Worm (Caenorhabditis elegans) whole organism, L2 larva: ENCODE measurements around the gene C33A12.3.

ENCODE experiments used
- R02D3.7 ChIP-seq: fragments of 150-350 bp; optimal IDR thresholded peaks from 2 replicates; lab custom pipeline; 2014; ENCODE audit warnings: missing biosample characterization, missing genetic modification characterization
- aly-2 ChIP-seq: fragments of 150-350 bp; optimal IDR thresholded peaks from 2 replicates; lab custom pipeline; 2014; ENCODE audit warnings: missing biosample characterization, missing genetic modification characterization
- ama-1 ChIP-seq: fragments of 150-350 bp; optimal IDR thresholded peaks from 2 replicates; lab custom pipeline; 2018; ENCODE audit warnings: inconsistent platforms
- blmp-1 ChIP-seq: sonication (generic microtip); optimal IDR thresholded peaks from 2 replicates; lab custom pipeline; 2017; ENCODE audit warnings: missing genetic modification characterization, mild to moderate bottlenecking, missing compliant biosample characterization, antibody characterized with exemption, moderate library complexity; ENCODE audit not compliant: insufficient read depth
- ceh-16 ChIP-seq: fragments of 150-350 bp; optimal IDR thresholded peaks from 2 replicates; lab custom pipeline; 2014; ENCODE audit warnings: missing biosample characterization, missing genetic modification characterization
- lin-39 ChIP-seq: fragments of 150-350 bp; optimal IDR thresholded peaks from 2 replicates; lab custom pipeline; 2014; ENCODE audit warnings: missing biosample characterization, missing genetic modification reagents, missing genetic modification characterization
- lsy-2 ChIP-seq, 2 experiments: fragments of 150-350 bp in 1 of 2; sonication (generic microtip) in 1 of 2; optimal IDR thresholded peaks; 2 replicates each; lab custom pipeline; 2014 to 2017; ENCODE audit warnings: missing biosample characterization in 2 of 2, missing genetic modification characterization in 2 of 2
- nhr-12 ChIP-seq: fragments of 150-350 bp; optimal IDR thresholded peaks from 2 replicates; lab custom pipeline; 2014; ENCODE audit warnings: missing biosample characterization, missing genetic modification characterization
- nhr-237 ChIP-seq: fragments of 150-350 bp; optimal IDR thresholded peaks from 2 replicates; lab custom pipeline; 2014; ENCODE audit warnings: missing biosample characterization, missing genetic modification characterization
- nhr-25 ChIP-seq: fragments of 150-350 bp; sonication (generic microtip); optimal IDR thresholded peaks from 3 replicates; lab custom pipeline; 2014; ENCODE audit warnings: missing biosample characterization, missing genetic modification characterization
- unc-55 ChIP-seq: fragments of 150-350 bp; sonication (generic microtip); optimal IDR thresholded peaks from 3 replicates; lab custom pipeline; 2014; ENCODE audit warnings: missing biosample characterization, missing genetic modification reagents, missing genetic modification characterization
- zag-1 ChIP-seq: fragments of 150-350 bp; optimal IDR thresholded peaks from 2 replicates; lab custom pipeline; 2014; ENCODE audit warnings: missing biosample characterization, missing genetic modification characterization
- ztf-11 ChIP-seq: sonication (generic microtip); optimal IDR thresholded peaks from 2 replicates; lab custom pipeline; 2017; ENCODE audit warnings: missing biosample characterization, missing genetic modification characterization

DNA sequence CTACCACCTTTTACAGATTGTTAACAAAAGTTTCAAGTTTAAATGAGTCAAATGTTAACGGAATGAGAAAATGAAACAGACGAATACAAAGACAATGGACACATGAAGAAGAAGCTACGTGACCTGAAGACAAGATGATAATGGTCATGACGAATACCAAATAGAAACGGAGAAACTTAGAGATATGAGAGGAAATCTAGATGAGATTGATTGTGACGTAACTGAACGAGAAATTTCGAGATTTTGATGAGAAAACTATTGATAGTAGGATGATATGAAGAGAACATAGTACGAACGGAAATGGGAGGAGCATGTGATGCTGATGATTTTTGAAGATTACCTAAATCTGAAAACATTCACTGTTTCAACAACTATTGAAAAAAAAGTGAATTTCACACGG lies 22.3 kb upstream of the C33A12.3 start:
- TF ChIP-seq lsy-2 (tag; optimal IDR thresholded peaks at IDR 0.05; lab: Kevin White, UChicago), result no peak
- no peak for TF ChIP-seq zag-1 (tag; lab: Kevin White, UChicago)
- TF ChIP-seq aly-2 (tag; lab: Kevin White, UChicago), result no peak
- no peak for TF ChIP-seq ceh-16
- no peak for TF ChIP-seq nhr-237 (tag; lab: Kevin White, UChicago)
- TF ChIP-seq nhr-25 (tag; lab: Kevin White, UChicago), result peak; percentile 69
- no peak for TF ChIP-seq lin-39 (tag; lab: Kevin White, UChicago)
- no peak for TF ChIP-seq ztf-11 (tag; lab: Kevin White, UChicago)
- no peak for TF ChIP-seq R02D3.7 (tag; lab: Kevin White, UChicago)
- TF ChIP-seq ama-1, result no peak
- TF ChIP-seq blmp-1 (tag; lab: Kevin White, UChicago), result peak; percentile 82
- TF ChIP-seq unc-55 (GFP tag; lab: Kevin White, UChicago), result no peak
- no peak for TF ChIP-seq nhr-12 (tag; lab: Kevin White, UChicago)
